Fruit fly (Drosophila melanogaster) whole organism, embryonic: Measurements from ENCODE around the gene 5-HT7.

Experiments
- Ada2b ChIP-seq: fragments of 200-800 bp; sonication (Bioruptor generic); IDR thresholded peaks from 2 replicates; pipeline ENCODE4 v1.3.6; 2022; ENCODE audit warnings: missing biosample characterization, missing genetic modification characterization
- Aef1 ChIP-seq: fragments of 200-800 bp; sonication (Bioruptor generic); IDR thresholded peaks from 3 replicates; pipeline ENCODE4 v1.3.6; 2022; ENCODE audit warnings: missing biosample characterization, missing genetic modification characterization
- CG10274 ChIP-seq: fragments of 200-800 bp; sonication (Bioruptor generic); optimal IDR thresholded peaks from 3 replicates; lab custom pipeline; 2017; ENCODE audit warnings: missing biosample characterization, mild to moderate bottlenecking, missing genetic modification characterization
- CG12071 ChIP-seq: fragments of 200-800 bp; sonication (Bioruptor generic); optimal IDR thresholded peaks from 3 replicates; lab custom pipeline; 2018; ENCODE audit warnings: missing biosample characterization, mild to moderate bottlenecking, missing genetic modification characterization
- CG12391 ChIP-seq: fragments of 200-800 bp; sonication (Bioruptor generic); optimal IDR thresholded peaks from 3 replicates; lab custom pipeline; 2018; ENCODE audit warnings: missing biosample characterization, mild to moderate bottlenecking, missing genetic modification characterization, moderate library complexity
- CG12769 ChIP-seq: fragments of 200-800 bp; sonication (Bioruptor generic); optimal IDR thresholded peaks from 2 replicates; lab custom pipeline; 2019; ENCODE audit warnings: missing biosample characterization, mild to moderate bottlenecking, missing genetic modification characterization, moderate library complexity
- CG14014 ChIP-seq: fragments of 200-800 bp; sonication (Bioruptor generic); IDR thresholded peaks from 2 replicates; pipeline ENCODE4 v1.3.6; 2022; ENCODE audit warnings: missing biosample characterization, missing genetic modification characterization
- CG1647 ChIP-seq: fragments of 200-800 bp; sonication (Bioruptor generic); optimal IDR thresholded peaks from 3 replicates; lab custom pipeline; 2016; ENCODE audit warnings: missing biosample characterization, missing genetic modification characterization
- CG1792 ChIP-seq: fragments of 200-800 bp; sonication (Bioruptor generic); optimal IDR thresholded peaks from 2 replicates; lab custom pipeline; 2016; ENCODE audit warnings: missing biosample characterization, missing genetic modification characterization
- CG2202 ChIP-seq: fragments of 200-800 bp; sonication (Bioruptor generic); optimal IDR thresholded peaks from 2 replicates; lab custom pipeline; 2018; ENCODE audit warnings: missing biosample characterization, mild to moderate bottlenecking, missing genetic modification characterization
- CG33557 ChIP-seq: fragments of 200-800 bp; sonication (Bioruptor generic); optimal IDR thresholded peaks from 2 replicates; lab custom pipeline; 2019; ENCODE audit warnings: missing biosample characterization, mild to moderate bottlenecking, missing genetic modification characterization, moderate library complexity
- CG42726 ChIP-seq: fragments of 200-800 bp; sonication (Bioruptor generic); IDR thresholded peaks from 2 replicates; pipeline ENCODE4 v1.3.6; 2022; ENCODE audit warnings: missing biosample characterization, missing genetic modification characterization; ENCODE audit not compliant: partially characterized antibody
- CG7271 ChIP-seq: fragments of 200-800 bp; sonication (Bioruptor generic); optimal IDR thresholded peaks from 2 replicates; lab custom pipeline; 2018; ENCODE audit warnings: missing biosample characterization, mild to moderate bottlenecking, missing genetic modification characterization, moderate library complexity
- CG7556 ChIP-seq: fragments of 200-800 bp; sonication (Bioruptor generic); optimal IDR thresholded peaks from 2 replicates; lab custom pipeline; 2017; ENCODE audit warnings: missing biosample characterization, mild to moderate bottlenecking, missing genetic modification characterization
- Doc3 ChIP-seq: fragments of 200-800 bp; sonication (Bioruptor generic); IDR thresholded peaks from 3 replicates; pipeline ENCODE4 v1.3.6; 2022; ENCODE audit warnings: missing biosample characterization, missing genetic modification characterization; ENCODE audit not compliant: partially characterized antibody
- ERR ChIP-seq: fragments of 200-800 bp; sonication (Bioruptor generic); optimal IDR thresholded peaks from 2 replicates; lab custom pipeline; 2016; ENCODE audit warnings: missing biosample characterization, missing genetic modification characterization
- HLHmδ ChIP-seq: fragments of 200-800 bp; sonication (Bioruptor generic); optimal IDR thresholded peaks from 2 replicates; lab custom pipeline; 2018; ENCODE audit warnings: missing biosample characterization, mild to moderate bottlenecking, missing genetic modification characterization, moderate library complexity
- Hey ChIP-seq: fragments of 200-800 bp; sonication (Bioruptor generic); optimal IDR thresholded peaks from 3 replicates; lab custom pipeline; 2018; ENCODE audit warnings: missing biosample characterization, mild to moderate bottlenecking, missing genetic modification characterization
- Hmx ChIP-seq: fragments of 200-800 bp; sonication (Bioruptor generic); optimal IDR thresholded peaks from 2 replicates; lab custom pipeline; 2016; ENCODE audit warnings: missing biosample characterization, missing genetic modification characterization
- Jarid2 ChIP-seq: fragments of 200-800 bp; sonication (Bioruptor generic); optimal IDR thresholded peaks from 3 replicates; lab custom pipeline; 2017; ENCODE audit warnings: mild to moderate bottlenecking, missing biosample characterization, missing genetic modification reagents, missing genetic modification characterization
- Med ChIP-seq: fragments of 200-800 bp; sonication (Bioruptor generic); peaks from one replicate; lab custom pipeline; 2016; ENCODE audit warnings: missing biosample characterization, missing genetic modification characterization, mild to moderate bottlenecking, inconsistent platforms, moderate library complexity
- PHDP ChIP-seq: fragments of 200-800 bp; sonication (Bioruptor generic); optimal IDR thresholded peaks from 3 replicates; lab custom pipeline; 2018; ENCODE audit warnings: missing biosample characterization, mild to moderate bottlenecking, missing genetic modification characterization, moderate library complexity
- Ptx1 ChIP-seq: fragments of 200-800 bp; sonication (Bioruptor generic); IDR thresholded peaks from 2 replicates; pipeline ENCODE4 v1.3.6; 2022; ENCODE audit warnings: missing biosample characterization, missing genetic modification characterization
- Ravus ChIP-seq: fragments of 200-800 bp; sonication (Bioruptor generic); IDR thresholded peaks from 2 replicates; pipeline ENCODE4 v1.3.6; 2022; ENCODE audit warnings: missing biosample characterization, missing genetic modification characterization
- Rfx ChIP-seq: fragments of 200-800 bp; sonication (Bioruptor generic); IDR thresholded peaks from 2 replicates; pipeline ENCODE4 v1.3.6; 2022; ENCODE audit warnings: missing biosample characterization, missing genetic modification characterization
- Sox102F ChIP-seq: fragments of 200-800 bp; sonication (Bioruptor generic); optimal IDR thresholded peaks from 2 replicates; lab custom pipeline; 2018; ENCODE audit warnings: missing biosample characterization, mild to moderate bottlenecking, missing genetic modification characterization, moderate library complexity
- TFAM ChIP-seq: fragments of 200-800 bp; sonication (Bioruptor generic); optimal IDR thresholded peaks from 2 replicates; lab custom pipeline; 2017; ENCODE audit warnings: missing biosample characterization, missing genetic modification characterization, inconsistent platforms
- abd-A ChIP-seq: fragments of 200-800 bp; sonication (Bioruptor generic); optimal IDR thresholded peaks from 3 replicates; lab custom pipeline; 2019; ENCODE audit warnings: missing biosample characterization, mild to moderate bottlenecking, missing genetic modification characterization, moderate library complexity
- ac ChIP-seq: fragments of 200-800 bp; sonication (Bioruptor generic); optimal IDR thresholded peaks from 3 replicates; lab custom pipeline; 2017; ENCODE audit warnings: missing biosample characterization, mild to moderate bottlenecking, missing genetic modification characterization
- aop ChIP-seq: fragments of 200-800 bp; sonication (Bioruptor generic); IDR thresholded peaks from 2 replicates; pipeline ENCODE4 v1.3.6; 2022; ENCODE audit warnings: missing biosample characterization, missing genetic modification characterization
- cas ChIP-seq: fragments of 200-800 bp; sonication (Bioruptor generic); IDR thresholded peaks from 2 replicates; pipeline ENCODE4 v1.3.6; 2022; ENCODE audit warnings: missing biosample characterization, missing genetic modification characterization
- caup ChIP-seq: fragments of 200-800 bp; sonication (Bioruptor generic); optimal IDR thresholded peaks from 3 replicates; lab custom pipeline; 2017; ENCODE audit warnings: missing biosample characterization, mild to moderate bottlenecking, missing genetic modification characterization, moderate library complexity; ENCODE audit not compliant: severe bottlenecking
- cg ChIP-seq: fragments of 200-800 bp; sonication (Bioruptor generic); optimal IDR thresholded peaks from 3 replicates; lab custom pipeline; 2019; ENCODE audit warnings: missing biosample characterization, mild to moderate bottlenecking, missing genetic modification characterization, moderate library complexity
- dm ChIP-seq: fragments of 200-800 bp; sonication (Bioruptor generic); optimal IDR thresholded peaks from 3 replicates; lab custom pipeline; 2016; ENCODE audit warnings: missing biosample characterization, missing genetic modification characterization
- gcm ChIP-seq: fragments of 200-800 bp; sonication (Bioruptor generic); optimal IDR thresholded peaks from 2 replicates; lab custom pipeline; 2019; ENCODE audit warnings: missing biosample characterization, mild to moderate bottlenecking, missing genetic modification characterization, moderate library complexity
- hb ChIP-seq: fragments of 200-800 bp; sonication (Bioruptor generic); IDR thresholded peaks from 3 replicates; pipeline ENCODE4 v1.3.6; 2022; ENCODE audit warnings: missing biosample characterization, missing genetic modification characterization; ENCODE audit not compliant: partially characterized antibody
- hth ChIP-seq: fragments of >200 bp; optimal IDR thresholded peaks from 2 replicates; lab custom pipeline; 2017; ENCODE audit warnings: inconsistent platforms
- nmo ChIP-seq: fragments of 200-800 bp; sonication (Bioruptor generic); optimal IDR thresholded peaks from 2 replicates; lab custom pipeline; 2018; ENCODE audit warnings: missing biosample characterization, mild to moderate bottlenecking, missing genetic modification characterization, moderate library complexity
- onecut ChIP-seq: fragments of 200-800 bp; sonication (Bioruptor generic); IDR thresholded peaks from 2 replicates; pipeline ENCODE4 v1.3.6; 2022; ENCODE audit warnings: missing biosample characterization, missing genetic modification characterization
- otp ChIP-seq: fragments of 200-800 bp; sonication (Bioruptor generic); IDR thresholded peaks from 3 replicates; pipeline ENCODE4, ENCODE4 v1.3.6; 2022; ENCODE audit warnings: missing biosample characterization, missing genetic modification characterization
- pros ChIP-seq: fragments of 200-800 bp; sonication (Bioruptor generic); optimal IDR thresholded peaks from 3 replicates; lab custom pipeline; 2019; ENCODE audit warnings: missing biosample characterization, mild to moderate bottlenecking, missing genetic modification characterization, moderate library complexity
- rib ChIP-seq: fragments of 200-800 bp; sonication (Bioruptor generic); IDR thresholded peaks from 2 replicates; pipeline ENCODE4 v1.3.6; 2022; ENCODE audit warnings: missing biosample characterization, missing genetic modification characterization
- schlank ChIP-seq: fragments of 200-800 bp; sonication (Bioruptor generic); optimal IDR thresholded peaks from 2 replicates; lab custom pipeline; 2018; ENCODE audit warnings: missing biosample characterization, mild to moderate bottlenecking, missing genetic modification characterization
- shn ChIP-seq: fragments of 200-800 bp; sonication (Bioruptor generic); optimal IDR thresholded peaks from 3 replicates; lab custom pipeline; 2016; ENCODE audit warnings: missing biosample characterization, missing genetic modification characterization
- sima ChIP-seq: fragments of 200-800 bp; sonication (Bioruptor generic); optimal IDR thresholded peaks from 2 replicates; lab custom pipeline; 2016; ENCODE audit warnings: missing biosample characterization, missing genetic modification characterization
- stwl ChIP-seq: fragments of 200-800 bp; sonication (Bioruptor generic); optimal IDR thresholded peaks from 3 replicates; lab custom pipeline; 2018; ENCODE audit warnings: missing biosample characterization, mild to moderate bottlenecking, missing genetic modification characterization, moderate library complexity
- trem ChIP-seq: fragments of 200-800 bp; optimal IDR thresholded peaks from 3 replicates; lab custom pipeline; 2019; ENCODE audit warnings: missing biosample characterization, mild to moderate bottlenecking, missing genetic modification characterization, moderate library complexity
- zf30C ChIP-seq: fragments of 200-800 bp; sonication (Bioruptor generic); optimal IDR thresholded peaks from 3 replicates; lab custom pipeline; 2018; ENCODE audit warnings: missing biosample characterization, mild to moderate bottlenecking, missing genetic modification characterization

5-HT7 gene

dm6 chr3R:31060708-31061625, 44.3 kb upstream of the 5-HT7 start, which contains the start of gene dco (continued):
- TF ChIP-seq CG1792 = peak; percentile 30
- TF ChIP-seq CG12391 (tag; lab: Kevin White, UChicago) = no peak
- TF ChIP-seq CG12769 (tag; lab: Kevin White, UChicago) = peak; percentile 7
- TF ChIP-seq caup (GFP tag; lab: Kevin White, UChicago) = peak; percentile 67
- TF ChIP-seq aop (GFP tag; lab: Robert Waterston, UW) = 0 out of 2 replicates have a peak, but pooled peaks have one; percentile 13
- TF ChIP-seq CG33557 = no peak
- TF ChIP-seq cas (GFP tag; lab: Robert Waterston, UW) = no peak
- TF ChIP-seq Ada2b = peak; percentile 75
- TF ChIP-seq onecut = peak; percentile 81
- no peak for TF ChIP-seq Doc3 (GFP tag; lab: Robert Waterston, UW)
- TF ChIP-seq CG14014 (GFP tag; lab: Robert Waterston, UW) = peak; percentile 74
- peak; percentile 23 for TF ChIP-seq PHDP (tag; lab: Kevin White, UChicago)
- TF ChIP-seq schlank (tag; lab: Kevin White, UChicago) = no peak
- peak; percentile 98 for TF ChIP-seq Med (GFP tag; lab: Kevin White, UChicago)
- peak; percentile 57 for TF ChIP-seq dm
- TF ChIP-seq hth (lab: Kevin White, UChicago) = no peak
- no peak for TF ChIP-seq CG7556
- no peak; the same call in 1 of the 2 replicates for TF ChIP-seq Ravus (GFP tag; lab: Robert Waterston, UW)
- no peak; the same call in 2 of the 3 replicates for TF ChIP-seq otp
- TF ChIP-seq Ptx1 (GFP tag; lab: Robert Waterston, UW) = peak; percentile 92
- TF ChIP-seq ERR (GFP tag; lab: Kevin White, UChicago) = peak; percentile 21
- peak; percentile 69 for TF ChIP-seq CG1647 (GFP tag; lab: Kevin White, UChicago)
- no peak for TF ChIP-seq CG12071 (GFP tag; lab: Kevin White, UChicago)
- peak; percentile 48 for TF ChIP-seq abd-A
- no peak for TF ChIP-seq CG2202 (tag; lab: Kevin White, UChicago)
- TF ChIP-seq zf30C = no peak
- TF ChIP-seq cg = peak; percentile 97
- TF ChIP-seq Jarid2 (GFP tag; lab: Kevin White, UChicago) = peak; percentile 72
- no peak for TF ChIP-seq CG7271 (tag; lab: Kevin White, UChicago)
- TF ChIP-seq CG10274 (GFP tag; lab: Kevin White, UChicago) = peak; percentile 33
- peak; percentile 77 for TF ChIP-seq stwl (tag; lab: Kevin White, UChicago)
- no peak for TF ChIP-seq pros
- no peak for TF ChIP-seq gcm (GFP tag; lab: Kevin White, UChicago)
- peak; percentile 69; the same call in 1 of the 2 replicates for TF ChIP-seq CG42726
- peak; percentile 84 for TF ChIP-seq Aef1
- no peak for TF ChIP-seq Hey (tag; lab: Kevin White, UChicago)
- no peak for TF ChIP-seq sima (GFP tag; lab: Kevin White, UChicago)
- no peak for TF ChIP-seq Hmx (GFP tag; lab: Kevin White, UChicago)
- TF ChIP-seq nmo = peak; percentile 73
- no peak for TF ChIP-seq ac (GFP tag; lab: Kevin White, UChicago)
- peak; percentile 63 for TF ChIP-seq Sox102F
- TF ChIP-seq Rfx (GFP tag; lab: Robert Waterston, UW) = peak; percentile 96
- peak; percentile 87 for TF ChIP-seq trem (tag; lab: Kevin White, UChicago)
- TF ChIP-seq shn = peak; percentile 69
- peak; percentile 19 for TF ChIP-seq TFAM (GFP tag; lab: Kevin White, UChicago)
- TF ChIP-seq hb (GFP tag; lab: Robert Waterston, UW) = no peak
- peak; percentile 30; the same call in 1 of the 2 replicates for TF ChIP-seq rib (GFP tag; lab: Robert Waterston, UW)
- peak; percentile 70 for TF ChIP-seq HLHmδ (GFP tag; lab: Kevin White, UChicago)
